Fruit fly (Drosophila melanogaster) whole organism, embryonic: ENCODE data around the gene mon2.

Experiments
- Abd-B ChIP-seq: fragments of 200-800 bp; sonication (Bioruptor generic); optimal IDR thresholded peaks from 2 replicates; lab custom pipeline; 2018; ENCODE audit warnings: missing biosample characterization, mild to moderate bottlenecking, missing genetic modification characterization, moderate library complexity
- Adf1 ChIP-seq: fragments of 200-800 bp; sonication (Bioruptor generic); IDR thresholded peaks from 2 replicates; pipeline ENCODE4 v1.3.6; 2022; ENCODE audit warnings: missing biosample characterization, missing genetic modification characterization
- Asciz ChIP-seq: fragments of 200-800 bp; sonication (Bioruptor generic); optimal IDR thresholded peaks from 2 replicates; lab custom pipeline; 2017; ENCODE audit warnings: missing biosample characterization, mild to moderate bottlenecking, missing genetic modification characterization, missing genetic modification reagents
- Atf-2 ChIP-seq: fragments of 200-800 bp; sonication (Bioruptor generic); optimal IDR thresholded peaks from 2 replicates; lab custom pipeline; 2016; ENCODE audit warnings: missing biosample characterization, missing genetic modification characterization
- Bgb ChIP-seq: fragments of 200-800 bp; sonication (Bioruptor generic); IDR thresholded peaks from 2 replicates; pipeline ENCODE4 v1.3.6; 2022; ENCODE audit warnings: missing biosample characterization, missing genetic modification characterization; ENCODE audit not compliant: partially characterized antibody
- CG12236 ChIP-seq: fragments of 200-800 bp; sonication (Bioruptor generic); optimal IDR thresholded peaks from 2 replicates; lab custom pipeline; 2016; ENCODE audit warnings: missing biosample characterization, missing genetic modification characterization
- CG14014 ChIP-seq: fragments of 200-800 bp; sonication (Bioruptor generic); IDR thresholded peaks from 2 replicates; pipeline ENCODE4 v1.3.6; 2022; ENCODE audit warnings: missing biosample characterization, missing genetic modification characterization
- CG15479 ChIP-seq: fragments of 200-800 bp; sonication (Bioruptor generic); optimal IDR thresholded peaks from 3 replicates; lab custom pipeline; 2019; ENCODE audit warnings: missing biosample characterization, mild to moderate bottlenecking, missing genetic modification characterization, moderate library complexity
- CG15601 ChIP-seq: fragments of 200-800 bp; sonication (Bioruptor generic); optimal IDR thresholded peaks from 3 replicates; lab custom pipeline; 2019; ENCODE audit warnings: missing biosample characterization, mild to moderate bottlenecking, missing genetic modification characterization, moderate library complexity
- CG17361 ChIP-seq: fragments of 200-800 bp; sonication (Bioruptor generic); IDR thresholded peaks from 3 replicates; pipeline ENCODE4 v1.3.6; 2022; ENCODE audit warnings: missing biosample characterization, missing genetic modification characterization
- CG17802 ChIP-seq: fragments of 200-800 bp; sonication (Bioruptor generic); optimal IDR thresholded peaks from 2 replicates; lab custom pipeline; 2018; ENCODE audit warnings: missing biosample characterization, mild to moderate bottlenecking, missing genetic modification characterization, moderate library complexity
- CG3281 ChIP-seq: fragments of 200-800 bp; sonication (Bioruptor generic); optimal IDR thresholded peaks from 3 replicates; lab custom pipeline; 2017; ENCODE audit warnings: missing biosample characterization, mild to moderate bottlenecking, missing genetic modification characterization
- CG4282 ChIP-seq: fragments of 200-800 bp; sonication (Bioruptor generic); optimal IDR thresholded peaks from 2 replicates; lab custom pipeline; 2016; ENCODE audit warnings: missing biosample characterization, missing genetic modification characterization
- CG6254 ChIP-seq: fragments of 200-800 bp; sonication (Bioruptor generic); optimal IDR thresholded peaks from 3 replicates; lab custom pipeline; 2017; ENCODE audit warnings: mild to moderate bottlenecking, missing biosample characterization, missing genetic modification reagents, missing genetic modification characterization
- CG6689 ChIP-seq: fragments of 200-800 bp; sonication (Bioruptor generic); IDR thresholded peaks from 2 replicates; pipeline ENCODE4 v1.3.6; 2022; ENCODE audit warnings: missing biosample characterization, missing genetic modification characterization
- CG7357 ChIP-seq: fragments of 200-800 bp; sonication (Bioruptor generic); IDR thresholded peaks from 3 replicates; pipeline ENCODE4 v1.3.6; 2022; ENCODE audit warnings: missing biosample characterization, missing genetic modification characterization
- CG7372 ChIP-seq: fragments of 200-800 bp; sonication (Bioruptor generic); IDR thresholded peaks from 2 replicates; pipeline ENCODE4 v1.3.6; 2022; ENCODE audit warnings: missing biosample characterization, missing genetic modification characterization
- CG8281 ChIP-seq: fragments of 200-800 bp; sonication (Bioruptor generic); optimal IDR thresholded peaks from 2 replicates; lab custom pipeline; 2018; ENCODE audit warnings: missing biosample characterization, mild to moderate bottlenecking, missing genetic modification characterization, moderate library complexity
- CG9797 ChIP-seq: fragments of 200-800 bp; sonication (Bioruptor generic); optimal IDR thresholded peaks from 3 replicates; lab custom pipeline; 2018; ENCODE audit warnings: missing biosample characterization, mild to moderate bottlenecking, missing genetic modification characterization
- Doc3 ChIP-seq: fragments of 200-800 bp; sonication (Bioruptor generic); IDR thresholded peaks from 3 replicates; pipeline ENCODE4 v1.3.6; 2022; ENCODE audit warnings: missing biosample characterization, missing genetic modification characterization; ENCODE audit not compliant: partially characterized antibody
- Dp ChIP-seq: fragments of 200-800 bp; sonication (Bioruptor generic); optimal IDR thresholded peaks from 2 replicates; lab custom pipeline; 2018; ENCODE audit warnings: missing biosample characterization, mild to moderate bottlenecking, missing genetic modification characterization, moderate library complexity
- E2f2 ChIP-seq: fragments of 200-800 bp; sonication (Bioruptor generic); IDR thresholded peaks from 2 replicates; pipeline ENCODE4 v1.3.6; 2022; ENCODE audit warnings: missing biosample characterization, missing genetic modification characterization
- Eip74EF ChIP-seq, 2 experiments: fragments of 200-800 bp in 1 of 2; fragments of >200 bp in 1 of 2; sonication (Bioruptor generic) in 1 of 2; optimal IDR thresholded peaks; 2 replicates each; lab custom pipeline; 2017 to 2019; ENCODE audit warnings: missing biosample characterization in 2 of 2, missing genetic modification characterization in 2 of 2, mild to moderate bottlenecking in 1 of 2, moderate library complexity in 1 of 2
- Gsc ChIP-seq: fragments of 200-800 bp; sonication (Bioruptor generic); IDR thresholded peaks from 2 replicates; pipeline ENCODE4 v1.3.6; 2022; ENCODE audit warnings: missing biosample characterization, missing genetic modification characterization
- HHEX ChIP-seq: fragments of 200-800 bp; sonication (Bioruptor generic); optimal IDR thresholded peaks from 3 replicates; lab custom pipeline; 2017; ENCODE audit warnings: missing biosample characterization, mild to moderate bottlenecking, missing genetic modification characterization, missing genetic modification reagents
- Hey ChIP-seq: fragments of 200-800 bp; sonication (Bioruptor generic); optimal IDR thresholded peaks from 3 replicates; lab custom pipeline; 2018; ENCODE audit warnings: missing biosample characterization, mild to moderate bottlenecking, missing genetic modification characterization
- HmgD ChIP-seq: fragments of 200-800 bp; sonication (Bioruptor generic); optimal IDR thresholded peaks from 3 replicates; lab custom pipeline; 2016; ENCODE audit warnings: missing biosample characterization, missing genetic modification characterization
- Hr51 ChIP-seq, 2 experiments: fragments of 200-800 bp; sonication (Bioruptor generic); optimal IDR thresholded peaks; 2 replicates in 1 of 2; 3 replicates in 1 of 2; lab custom pipeline; 2016 to 2018; ENCODE audit warnings: missing biosample characterization in 2 of 2, missing genetic modification characterization in 2 of 2, mild to moderate bottlenecking in 1 of 2, moderate library complexity in 1 of 2
- Hr78 ChIP-seq, 2 experiments: fragments of 200-800 bp in 1 of 2; fragments of >200 bp in 1 of 2; sonication (Bioruptor generic) in 1 of 2; optimal IDR thresholded peaks; 2 replicates each; lab custom pipeline; 2017 to 2019; ENCODE audit warnings: missing biosample characterization in 2 of 2, missing genetic modification characterization in 2 of 2, mild to moderate bottlenecking in 1 of 2, moderate library complexity in 1 of 2
- Med ChIP-seq: fragments of 200-800 bp; sonication (Bioruptor generic); peaks from one replicate; lab custom pipeline; 2016; ENCODE audit warnings: missing biosample characterization, missing genetic modification characterization, mild to moderate bottlenecking, inconsistent platforms, moderate library complexity
- Mrtf ChIP-seq: fragments of 200-800 bp; sonication (Bioruptor generic); IDR thresholded peaks from 3 replicates; pipeline ENCODE4 v1.3.6; 2022; ENCODE audit warnings: missing biosample characterization, missing genetic modification characterization
- NC2α ChIP-seq: fragments of 200-800 bp; sonication (Bioruptor generic); optimal IDR thresholded peaks from 2 replicates; lab custom pipeline; 2016; ENCODE audit warnings: missing biosample characterization, missing genetic modification characterization
- NC2β ChIP-seq: fragments of 200-800 bp; sonication (Bioruptor generic); optimal IDR thresholded peaks from 2 replicates; lab custom pipeline; 2016; ENCODE audit warnings: missing biosample characterization, missing genetic modification characterization
- PHDP ChIP-seq: fragments of 200-800 bp; sonication (Bioruptor generic); optimal IDR thresholded peaks from 3 replicates; lab custom pipeline; 2018; ENCODE audit warnings: missing biosample characterization, mild to moderate bottlenecking, missing genetic modification characterization, moderate library complexity
- Ravus ChIP-seq: fragments of 200-800 bp; sonication (Bioruptor generic); IDR thresholded peaks from 2 replicates; pipeline ENCODE4 v1.3.6; 2022; ENCODE audit warnings: missing biosample characterization, missing genetic modification characterization
- Rx ChIP-seq: fragments of 200-800 bp; sonication (Bioruptor generic); IDR thresholded peaks from 2 replicates; pipeline ENCODE4 v1.3.6; 2022; ENCODE audit warnings: missing biosample characterization, missing genetic modification characterization
- az2 ChIP-seq: fragments of 200-800 bp; sonication (Bioruptor generic); optimal IDR thresholded peaks from 3 replicates; lab custom pipeline; 2016; ENCODE audit warnings: missing biosample characterization, missing genetic modification characterization
- caup ChIP-seq: fragments of 200-800 bp; sonication (Bioruptor generic); optimal IDR thresholded peaks from 3 replicates; lab custom pipeline; 2017; ENCODE audit warnings: missing biosample characterization, mild to moderate bottlenecking, missing genetic modification characterization, moderate library complexity; ENCODE audit not compliant: severe bottlenecking
- crp ChIP-seq, 2 experiments: fragments of 200-800 bp; sonication (Bioruptor generic); optimal IDR thresholded peaks; 2 replicates in 1 of 2; 3 replicates in 1 of 2; lab custom pipeline; 2017; ENCODE audit warnings: missing biosample characterization in 2 of 2, missing genetic modification characterization in 2 of 2, mild to moderate bottlenecking in 1 of 2, moderate library complexity in 1 of 2
- dm ChIP-seq: fragments of 200-800 bp; sonication (Bioruptor generic); optimal IDR thresholded peaks from 3 replicates; lab custom pipeline; 2016; ENCODE audit warnings: missing biosample characterization, missing genetic modification characterization
- dpn ChIP-seq, 2 experiments: fragments of 200-800 bp; sonication (Bioruptor generic); optimal IDR thresholded peaks; 3 replicates each; lab custom pipeline; 2016; ENCODE audit warnings: missing biosample characterization in 2 of 2, missing genetic modification characterization in 2 of 2
- gfzf ChIP-seq: fragments of 200-800 bp; sonication (Bioruptor generic); optimal IDR thresholded peaks from 2 replicates; lab custom pipeline; 2016; ENCODE audit warnings: missing biosample characterization, mild to moderate bottlenecking, missing genetic modification characterization, moderate library complexity
- grau ChIP-seq: fragments of 200-800 bp; optimal IDR thresholded peaks from 3 replicates; lab custom pipeline; 2019; ENCODE audit warnings: missing biosample characterization, mild to moderate bottlenecking, missing genetic modification characterization, moderate library complexity
- ham ChIP-seq: fragments of 200-800 bp; sonication (Bioruptor generic); IDR thresholded peaks from 2 replicates; pipeline ENCODE4 v1.3.6; 2022; ENCODE audit warnings: missing biosample characterization, missing genetic modification characterization
- hkb ChIP-seq, 2 experiments: fragments of 200-800 bp in 1 of 2; fragments of >200 bp in 1 of 2; sonication (Bioruptor generic) in 1 of 2; IDR thresholded peaks in 1 of 2; optimal IDR thresholded peaks in 1 of 2; 2 replicates each; pipeline versions ENCODE4 v1.3.6 to Lab custom; 2017 to 2022; ENCODE audit warnings: missing biosample characterization in 1 of 2, missing genetic modification characterization in 1 of 2
- kah ChIP-seq: fragments of 200-800 bp; sonication (Bioruptor generic); optimal IDR thresholded peaks from 2 replicates; lab custom pipeline; 2018; ENCODE audit warnings: missing biosample characterization, mild to moderate bottlenecking, missing genetic modification characterization
- psq ChIP-seq: fragments of 200-800 bp; sonication (Bioruptor generic); optimal IDR thresholded peaks from 2 replicates; lab custom pipeline; 2017; ENCODE audit warnings: missing biosample characterization, missing genetic modification characterization
- sr ChIP-seq: fragments of 200-800 bp; sonication (Bioruptor generic); IDR thresholded peaks from 3 replicates; pipeline ENCODE4 v1.3.6; 2022; ENCODE audit warnings: missing biosample characterization, missing genetic modification characterization
- zfh1 ChIP-seq: fragments of 200-800 bp; sonication (Bioruptor generic); IDR thresholded peaks from 3 replicates; pipeline ENCODE4 v1.3.6; 2022; ENCODE audit warnings: missing biosample characterization, missing genetic modification characterization

mon2 gene

dm6 chr2L:8156682-8157081, 32.9 kb upstream of the mon2 start (continued):
- TF ChIP-seq caup (GFP tag; lab: Kevin White, UChicago) (peak; percentile 73), CG6254 (GFP tag; lab: Kevin White, UChicago) (no peak), CG4282 (GFP tag; lab: Kevin White, UChicago) (no peak), Bgb (GFP tag; lab: Robert Waterston, UW) (peak; percentile 41; the same call in 1 of the 2 replicates), NC2β (GFP tag; lab: Kevin White, UChicago) (peak; percentile 43), kah (GFP tag; lab: Kevin White, UChicago) (peak; percentile 99), CG9797 (GFP tag; lab: Kevin White, UChicago) (peak; percentile 23), hkb (optimal IDR thresholded peaks at IDR 0.05; lab: Kevin White, UChicago) (peak; percentile 7), hkb (GFP tag; IDR thresholded peaks at IDR 0.05; lab: Robert Waterston, UW) (peak; percentile 47; the same call in 1 of the 2 replicates), HHEX (peak; percentile 67), CG8281 (no peak), CG15601 (tag; lab: Kevin White, UChicago) (no peak), Hey (tag; lab: Kevin White, UChicago) (no peak), CG14014 (peak; percentile 67), Abd-B (GFP tag; lab: Kevin White, UChicago) (peak; percentile 70), Asciz (GFP tag; lab: Kevin White, UChicago) (peak; percentile 40), Hr51 (GFP tag; optimal IDR thresholded peaks at IDR 0.05; lab: Kevin White, UChicago) (peak; percentile 57 to 64), E2f2 (peak; percentile 44; the same call in 1 of the 2 replicates), PHDP (tag; lab: Kevin White, UChicago) (peak; percentile 76), Mrtf (GFP tag; lab: Robert Waterston, UW) (no peak), Eip74EF (GFP tag; optimal IDR thresholded peaks at IDR 0.05; lab: Kevin White, UChicago) (peak in 1 of 2 experiments; percentile 28), Gsc (GFP tag; lab: Robert Waterston, UW) (no peak), Atf-2 (GFP tag; lab: Kevin White, UChicago) (peak; percentile 26), psq (no peak), Dp (peak; percentile 33), Rx (GFP tag; lab: Robert Waterston, UW) (peak; percentile 43; the same call in 1 of the 2 replicates), crp (GFP tag; optimal IDR thresholded peaks at IDR 0.05; lab: Kevin White, UChicago) (peak; percentile 92 to 99), CG3281 (GFP tag; lab: Kevin White, UChicago) (peak; percentile 82), HmgD (GFP tag; lab: Kevin White, UChicago) (peak; percentile 9), CG15479 (GFP tag; lab: Kevin White, UChicago) (peak; percentile 48), dm (GFP tag; lab: Kevin White, UChicago) (peak; percentile 26), grau (tag; lab: Kevin White, UChicago) (peak; percentile 69), CG12236 (GFP tag; lab: Kevin White, UChicago) (no peak), ham (GFP tag; lab: Robert Waterston, UW) (no peak), Ravus (GFP tag; lab: Robert Waterston, UW) (peak; percentile 3; the same call in 1 of the 2 replicates), zfh1 (peak; percentile 70; the same call in 2 of the 3 replicates), gfzf (GFP tag; lab: Kevin White, UChicago) (peak; percentile 23), sr (GFP tag; lab: Robert Waterston, UW) (no peak), NC2α (GFP tag; lab: Kevin White, UChicago) (no peak), CG17802 (no peak), CG7357 (no peak), CG17361 (GFP tag; lab: Robert Waterston, UW) (peak; percentile 70), az2 (GFP tag; lab: Kevin White, UChicago) (peak; percentile 62), Hr78 (GFP tag; optimal IDR thresholded peaks at IDR 0.05; lab: Kevin White, UChicago) (no peak), CG6689 (GFP tag; lab: Robert Waterston, UW) (peak; percentile 69; the same call in 1 of the 2 replicates), Med (peak; percentile 98), Doc3 (GFP tag; lab: Robert Waterston, UW) (0 out of 3 replicates have a peak, but pooled peaks have one; percentile 7), dpn (GFP tag; optimal IDR thresholded peaks at IDR 0.05; lab: Kevin White, UChicago) (peak; percentile 71 to 76), Adf1 (GFP tag; lab: Robert Waterston, UW) (peak; percentile 57), CG7372 (peak; percentile 67)
